Worm (Caenorhabditis elegans) whole organism, early embryonic: ENCODE measurements around the gene srx-73.

Experiments used
- B0310.2 ChIP-seq: sonication (generic microtip); optimal IDR thresholded peaks from 2 replicates; lab custom pipeline; 2016; ENCODE audit warnings: mild to moderate bottlenecking, missing genetic modification characterization, missing compliant biosample characterization
- aly-1 ChIP-seq: sonication (generic microtip); optimal IDR thresholded peaks from 2 replicates; lab custom pipeline; 2016; ENCODE audit warnings: missing genetic modification characterization, missing compliant biosample characterization
- ama-1 ChIP-seq: fragments of 150-350 bp; optimal IDR thresholded peaks from 2 replicates; lab custom pipeline; 2014
- ceh-13 ChIP-seq: fragments of 200-800 bp; sonication (Bioruptor generic); optimal IDR thresholded peaks from 2 replicates; lab custom pipeline; 2018; ENCODE audit warnings: mild to moderate bottlenecking, missing genetic modification characterization, missing compliant biosample characterization
- ceh-36 ChIP-seq: sonication (generic microtip); optimal IDR thresholded peaks from 2 replicates; lab custom pipeline; 2016; ENCODE audit warnings: missing genetic modification characterization, inconsistent platforms, missing compliant biosample characterization
- ets-7 ChIP-seq: sonication (generic microtip); optimal IDR thresholded peaks from 2 replicates; lab custom pipeline; 2016; ENCODE audit warnings: missing genotype, missing genetic modification characterization, missing compliant biosample characterization
- flt-1 ChIP-seq: fragments of 200-800 bp; sonication (Bioruptor generic); IDR thresholded peaks from 2 replicates; pipeline ENCODE4 v1.3.6; 2022; ENCODE audit warnings: missing genetic modification characterization, missing compliant biosample characterization
- hmbx-1 ChIP-seq: sonication (generic microtip); optimal IDR thresholded peaks from 2 replicates; lab custom pipeline; 2016; ENCODE audit warnings: mild to moderate bottlenecking, missing genetic modification characterization, missing compliant biosample characterization
- hmg-4 ChIP-seq: fragments of 200-800 bp; sonication (Bioruptor generic); optimal IDR thresholded peaks from 2 replicates; lab custom pipeline; 2018; ENCODE audit warnings: mild to moderate bottlenecking, missing genetic modification characterization, missing compliant biosample characterization
- hnd-1 ChIP-seq: sonication (generic microtip); optimal IDR thresholded peaks from 2 replicates; lab custom pipeline; 2016; ENCODE audit warnings: missing genetic modification characterization, missing compliant biosample characterization
- scrt-1 ChIP-seq: fragments of 200-800 bp; sonication (Bioruptor generic); IDR thresholded peaks from 2 replicates; pipeline ENCODE4 v1.3.6; 2022; ENCODE audit warnings: missing genetic modification characterization, missing compliant biosample characterization
- sea-1 ChIP-seq: fragments of 200-800 bp; sonication (Bioruptor generic); conservative IDR thresholded peaks from 2 replicates; pipeline ENCODE4 v1.3.6; 2022; ENCODE audit warnings: missing genetic modification characterization, missing compliant biosample characterization
- tbx-11 ChIP-seq: fragments of 200-800 bp; sonication (Bioruptor generic); IDR thresholded peaks from 2 replicates; pipeline ENCODE4 v1.3.6; 2022; ENCODE audit warnings: missing genetic modification characterization, missing compliant biosample characterization
- tbx-37 ChIP-seq: fragments of 200-800 bp; sonication (Bioruptor generic); conservative IDR thresholded peaks from 2 replicates; pipeline ENCODE4 v1.3.6; 2022; ENCODE audit warnings: missing genetic modification reagents, missing genetic modification characterization, missing compliant biosample characterization

DNA sequence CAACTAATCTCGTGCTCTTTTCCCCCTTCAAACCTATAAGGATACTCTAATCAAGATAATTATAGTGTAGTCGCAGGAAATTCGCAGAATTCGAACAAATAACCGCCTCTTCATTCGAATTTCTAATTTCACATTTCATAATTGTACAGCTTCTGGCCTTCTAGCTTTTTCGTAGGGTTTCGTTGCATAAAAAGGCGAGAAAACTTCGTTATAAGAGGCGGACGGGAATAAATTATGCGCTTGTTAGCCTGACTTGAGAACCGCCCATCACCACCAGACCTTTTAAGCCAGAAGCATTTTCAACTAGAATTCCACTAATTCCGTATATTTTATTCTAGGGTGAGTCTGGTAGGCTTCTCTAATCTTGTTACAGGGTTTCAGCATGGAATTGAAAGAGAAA, 16.1 kb upstream of the srx-73 start, which contains the start of gene K03B4.4:
- no peak for TF ChIP-seq ceh-13 (GFP tag; lab: Kevin White, UChicago)
- TF ChIP-seq ets-7 (tag; lab: Kevin White, UChicago): no peak
- no peak for TF ChIP-seq ceh-36 (tag; lab: Kevin White, UChicago)
- no peak for TF ChIP-seq sea-1 (GFP tag; lab: Robert Waterston, UW)
- TF ChIP-seq ama-1 (lab: Kevin White, UChicago): no peak
- no peak for TF ChIP-seq B0310.2 (tag; lab: Kevin White, UChicago)
- TF ChIP-seq hmg-4 (GFP tag; lab: Kevin White, UChicago): no peak
- TF ChIP-seq hnd-1 (tag; lab: Kevin White, UChicago): no peak
- TF ChIP-seq tbx-11: no peak
- no peak for TF ChIP-seq hmbx-1 (tag; lab: Kevin White, UChicago)
- no peak for TF ChIP-seq tbx-37 (GFP tag; lab: Robert Waterston, UW)
- no peak for TF ChIP-seq flt-1
- no peak for TF ChIP-seq scrt-1 (GFP tag; lab: Robert Waterston, UW)
- no peak for TF ChIP-seq aly-1
